Worm (Caenorhabditis elegans) whole organism, mixed stage, embryonic: ENCODE results near the gene cest-32.

ENCODE experiments used
- M03D4.4 ChIP-seq: sonication (generic microtip); optimal IDR thresholded peaks from 2 replicates; lab custom pipeline; 2017; ENCODE audit warnings: mild to moderate bottlenecking, missing genetic modification characterization, missing compliant biosample characterization
- blmp-1 ChIP-seq: fragments of 150-350 bp; optimal IDR thresholded peaks from 2 replicates; lab custom pipeline; 2014; ENCODE audit warnings: missing biosample characterization, missing genetic modification characterization
- ceh-39 ChIP-seq: fragments of 150-350 bp; optimal IDR thresholded peaks from 2 replicates; lab custom pipeline; 2014; ENCODE audit warnings: missing biosample characterization, missing genetic modification characterization
- ceh-43 ChIP-seq: fragments of 200-800 bp; sonication (Bioruptor generic); optimal IDR thresholded peaks from 2 replicates; lab custom pipeline; 2018; ENCODE audit warnings: mild to moderate bottlenecking, missing genetic modification characterization, moderate library complexity, missing compliant biosample characterization
- ceh-83 ChIP-seq: fragments of 200-800 bp; sonication (Bioruptor generic); optimal IDR thresholded peaks from 2 replicates; lab custom pipeline; 2018; ENCODE audit warnings: mild to moderate bottlenecking, missing genetic modification characterization, missing compliant biosample characterization
- ces-1 ChIP-seq: fragments of 150-350 bp; optimal IDR thresholded peaks from 2 replicates; lab custom pipeline; 2014; ENCODE audit warnings: missing biosample characterization, missing genetic modification reagents, missing genetic modification characterization
- cnd-1 ChIP-seq: fragments of 200-800 bp; sonication (Bioruptor generic); optimal IDR thresholded peaks from 2 replicates; lab custom pipeline; 2018; ENCODE audit warnings: mild to moderate bottlenecking, missing genetic modification characterization, missing compliant biosample characterization
- drap-1 ChIP-seq: fragments of 200-800 bp; sonication (Bioruptor generic); optimal IDR thresholded peaks from 3 replicates; lab custom pipeline; 2018; ENCODE audit warnings: mild to moderate bottlenecking, missing genetic modification characterization, missing compliant biosample characterization
- elt-1 ChIP-seq: sonication (generic microtip); optimal IDR thresholded peaks from 2 replicates; lab custom pipeline; 2017; ENCODE audit warnings: missing genetic modification characterization, mild to moderate bottlenecking, missing compliant biosample characterization, antibody characterized with exemption, moderate library complexity, borderline replicate concordance; ENCODE audit not compliant: insufficient read depth
- elt-3 ChIP-seq: fragments of 150-350 bp; optimal IDR thresholded peaks from 2 replicates; lab custom pipeline; 2014; ENCODE audit warnings: missing biosample characterization, missing genetic modification characterization
- flh-1 ChIP-seq: fragments of 200-800 bp; sonication (Bioruptor generic); optimal IDR thresholded peaks from 2 replicates; lab custom pipeline; 2018; ENCODE audit warnings: mild to moderate bottlenecking, missing genetic modification characterization, moderate library complexity, missing compliant biosample characterization
- ham-2 ChIP-seq: fragments of 200-800 bp; sonication (Bioruptor generic); optimal IDR thresholded peaks from 2 replicates; lab custom pipeline; 2018; ENCODE audit warnings: mild to moderate bottlenecking, missing genetic modification characterization, missing compliant biosample characterization
- hlh-1 ChIP-seq: fragments of 150-350 bp; optimal IDR thresholded peaks from 2 replicates; lab custom pipeline; 2014; ENCODE audit warnings: missing biosample characterization, missing genetic modification reagents, missing genetic modification characterization
- lin-13 ChIP-seq: fragments of 150-350 bp; optimal IDR thresholded peaks from 2 replicates; lab custom pipeline; 2014; ENCODE audit warnings: missing biosample characterization, missing genetic modification characterization
- lin-32 ChIP-seq: fragments of 200-800 bp; sonication (Bioruptor generic); optimal IDR thresholded peaks from 2 replicates; lab custom pipeline; 2018; ENCODE audit warnings: mild to moderate bottlenecking, missing genetic modification characterization, missing compliant biosample characterization
- lsy-2 ChIP-seq: fragments of 150-350 bp; optimal IDR thresholded peaks from 2 replicates; lab custom pipeline; 2014; ENCODE audit warnings: missing biosample characterization, missing genetic modification characterization
- mab-5 ChIP-seq: fragments of 150-350 bp; optimal IDR thresholded peaks from 2 replicates; lab custom pipeline; 2014; ENCODE audit warnings: missing biosample characterization, missing genetic modification characterization
- mep-1 ChIP-seq: fragments of 150-350 bp; optimal IDR thresholded peaks from 2 replicates; lab custom pipeline; 2017; ENCODE audit warnings: missing biosample characterization, missing genetic modification reagents, missing genetic modification characterization, inconsistent platforms
- mls-2 ChIP-seq: sonication (generic microtip); optimal IDR thresholded peaks from 2 replicates; lab custom pipeline; 2016; ENCODE audit warnings: mild to moderate bottlenecking, missing genetic modification characterization, moderate library complexity, missing compliant biosample characterization
- nhr-12 ChIP-seq: fragments of 150-350 bp; optimal IDR thresholded peaks from 2 replicates; lab custom pipeline; 2014; ENCODE audit warnings: missing biosample characterization, missing genetic modification characterization
- nhr-2 ChIP-seq: fragments of 150-350 bp; optimal IDR thresholded peaks from 2 replicates; lab custom pipeline; 2014; ENCODE audit warnings: missing biosample characterization, missing genetic modification characterization
- nhr-237 ChIP-seq: fragments of 150-350 bp; optimal IDR thresholded peaks from 2 replicates; lab custom pipeline; 2014; ENCODE audit warnings: missing biosample characterization, missing genetic modification characterization
- nhr-28 ChIP-seq: fragments of 150-350 bp; optimal IDR thresholded peaks from 2 replicates; lab custom pipeline; 2014; ENCODE audit warnings: missing biosample characterization, missing genetic modification characterization
- nhr-76 ChIP-seq: sonication (generic microtip); optimal IDR thresholded peaks from 2 replicates; lab custom pipeline; 2017; ENCODE audit warnings: missing biosample characterization, missing genetic modification characterization
- pha-4 ChIP-seq: fragments of 150-350 bp; optimal IDR thresholded peaks from 2 replicates; lab custom pipeline; 2018; ENCODE audit warnings: missing biosample characterization, missing genetic modification reagents, missing genetic modification characterization
- sem-2 ChIP-seq: fragments of 200-800 bp; sonication (Bioruptor generic); optimal IDR thresholded peaks from 2 replicates; lab custom pipeline; 2018; ENCODE audit warnings: mild to moderate bottlenecking, missing genetic modification characterization, missing compliant biosample characterization
- sptf-1 ChIP-seq: sonication (generic microtip); optimal IDR thresholded peaks from 2 replicates; lab custom pipeline; 2017; ENCODE audit warnings: mild to moderate bottlenecking, missing genetic modification characterization, moderate library complexity, missing compliant biosample characterization
- unc-39 ChIP-seq: fragments of 150-350 bp; optimal IDR thresholded peaks from 2 replicates; lab custom pipeline; 2014; ENCODE audit warnings: missing biosample characterization, missing genetic modification characterization
- unc-62 ChIP-seq: fragments of 150-350 bp; optimal IDR thresholded peaks from 2 replicates; lab custom pipeline; 2014; ENCODE audit warnings: missing biosample characterization, missing genetic modification reagents, missing genetic modification characterization
- zip-8 ChIP-seq: fragments of 150-350 bp; optimal IDR thresholded peaks from 2 replicates; lab custom pipeline; 2014; ENCODE audit warnings: missing biosample characterization, missing genetic modification characterization
- ztf-11 ChIP-seq: fragments of 150-350 bp; optimal IDR thresholded peaks from 2 replicates; lab custom pipeline; 2014; ENCODE audit warnings: missing biosample characterization, missing genetic modification characterization

The cest-32 gene

ce11 chrV:5239903-5240302, 6.2 kb upstream of the cest-32 start, which contains the start of gene B0238.15:
B0238.15 (plus strand) TSS chrV:5240203.
- TF ChIP-seq mab-5 (tag; lab: Kevin White, UChicago): no peak
- no peak for TF ChIP-seq drap-1 (GFP tag; lab: Kevin White, UChicago)
- TF ChIP-seq nhr-76 (tag; lab: Kevin White, UChicago): no peak
- no peak for TF ChIP-seq pha-4 (tag; lab: Kevin White, UChicago)
- no peak for TF ChIP-seq sem-2 (GFP tag; lab: Kevin White, UChicago)
- no peak for TF ChIP-seq nhr-12 (tag; lab: Kevin White, UChicago)
- no peak for TF ChIP-seq ham-2 (GFP tag; lab: Kevin White, UChicago)
- TF ChIP-seq lin-32 (GFP tag; lab: Kevin White, UChicago): no peak
- TF ChIP-seq ztf-11 (tag; lab: Kevin White, UChicago): no peak
- TF ChIP-seq elt-1 (tag; lab: Kevin White, UChicago): no peak
- TF ChIP-seq lsy-2: no peak
- TF ChIP-seq blmp-1: no peak
- TF ChIP-seq nhr-2 (tag; lab: Kevin White, UChicago): no peak
- no peak for TF ChIP-seq ceh-39 (tag; lab: Kevin White, UChicago)
- TF ChIP-seq mls-2: no peak
- no peak for TF ChIP-seq nhr-28 (tag; lab: Kevin White, UChicago)
- no peak for TF ChIP-seq elt-3
- no peak for TF ChIP-seq ceh-43 (GFP tag; lab: Kevin White, UChicago)

DNA sequence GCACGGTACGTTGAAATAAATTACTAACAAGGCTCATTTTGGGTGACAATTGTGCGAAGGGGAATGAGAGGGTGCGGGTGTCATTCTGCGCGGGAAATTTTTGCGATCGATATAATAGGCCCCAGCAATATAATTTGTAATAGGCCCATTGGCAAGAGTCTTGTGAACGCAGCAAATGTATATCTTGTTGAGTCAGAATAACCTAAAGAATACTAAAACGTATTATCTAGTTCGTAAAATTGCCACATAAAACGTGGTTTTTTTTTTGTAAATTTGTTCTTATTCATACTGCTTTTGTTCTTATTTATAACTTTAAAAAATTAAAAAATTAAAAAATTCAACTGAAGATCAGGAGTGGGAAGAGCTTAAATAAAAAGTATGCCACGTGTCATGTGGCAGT, 5.7 kb upstream of the cest-32 start, which contains the start of gene C52A10.3:
Gene C52A10.3, minus strand, starts transcription at position 101 of the 400 bp plus-strand sequence.
- no peak for TF ChIP-seq unc-62
- TF ChIP-seq ceh-39 (tag; lab: Kevin White, UChicago): peak; percentile 28

ce11 chrV:5237116-5237515, 3.4 kb upstream of the cest-32 start, which contains the start of gene cest-35.2:
cest-35.2 (minus strand) TSS chrV:5237216.
- no peak for TF ChIP-seq ces-1 (GFP tag; lab: Kevin White, UChicago)
- TF ChIP-seq lin-32 (GFP tag; lab: Kevin White, UChicago): no peak
- TF ChIP-seq nhr-237: no peak
- no peak for TF ChIP-seq pha-4 (tag; lab: Kevin White, UChicago)
- TF ChIP-seq mab-5 (tag; lab: Kevin White, UChicago): no peak
- TF ChIP-seq blmp-1: no peak
- TF ChIP-seq elt-1 (tag; lab: Kevin White, UChicago): no peak
- no peak for TF ChIP-seq flh-1 (GFP tag; lab: Kevin White, UChicago)
- no peak for TF ChIP-seq ceh-83 (GFP tag; lab: Kevin White, UChicago)
- no peak for TF ChIP-seq mep-1
- no peak for TF ChIP-seq ztf-11 (tag; lab: Kevin White, UChicago)
- TF ChIP-seq M03D4.4 (tag; lab: Kevin White, UChicago): no peak
- TF ChIP-seq unc-62: no peak
- no peak for TF ChIP-seq lin-13
- no peak for TF ChIP-seq nhr-2 (tag; lab: Kevin White, UChicago)
- no peak for TF ChIP-seq lsy-2
- TF ChIP-seq sem-2 (GFP tag; lab: Kevin White, UChicago): no peak
- no peak for TF ChIP-seq hlh-1 (tag; lab: Kevin White, UChicago)
- TF ChIP-seq nhr-76 (tag; lab: Kevin White, UChicago): no peak

ce11 chrV:5228513-5228912, 5.2 kb downstream of the cest-32 start:
- no peak for TF ChIP-seq sem-2 (GFP tag; lab: Kevin White, UChicago)
- TF ChIP-seq zip-8 (tag; lab: Kevin White, UChicago): no peak
- no peak for TF ChIP-seq lin-13
- no peak for TF ChIP-seq M03D4.4 (tag; lab: Kevin White, UChicago)
- no peak for TF ChIP-seq ces-1 (GFP tag; lab: Kevin White, UChicago)
- TF ChIP-seq hlh-1 (tag; lab: Kevin White, UChicago): no peak
- TF ChIP-seq mls-2: no peak
- no peak for TF ChIP-seq ztf-11 (tag; lab: Kevin White, UChicago)
- TF ChIP-seq drap-1 (GFP tag; lab: Kevin White, UChicago): no peak
- TF ChIP-seq elt-3: no peak
- no peak for TF ChIP-seq lin-32 (GFP tag; lab: Kevin White, UChicago)
- no peak for TF ChIP-seq sptf-1 (tag; lab: Kevin White, UChicago)
- no peak for TF ChIP-seq cnd-1 (tag; lab: Kevin White, UChicago)
- no peak for TF ChIP-seq unc-39 (tag; lab: Kevin White, UChicago)
- no peak for TF ChIP-seq nhr-12 (tag; lab: Kevin White, UChicago)
- no peak for TF ChIP-seq elt-1 (tag; lab: Kevin White, UChicago)
- no peak for TF ChIP-seq pha-4 (tag; lab: Kevin White, UChicago)
